Worm (Caenorhabditis elegans) whole organism, L4 larva: ENCODE measurements around the gene EGAP1.1.

Experiments used
- F37D6.2 ChIP-seq: sonication (generic microtip); optimal IDR thresholded peaks from 2 replicates; lab custom pipeline; 2016; ENCODE audit warnings: mild to moderate bottlenecking, missing genetic modification characterization, missing compliant biosample characterization
- T26A8.4 ChIP-seq: fragments of 200-800 bp; sonication (Bioruptor generic); IDR thresholded peaks from 2 replicates; pipeline ENCODE4 v1.3.6; 2022; ENCODE audit warnings: missing genetic modification characterization, missing compliant biosample characterization
- Y75B8A.6 ChIP-seq: fragments of 200-800 bp; sonication (Bioruptor generic); IDR thresholded peaks from 2 replicates; pipeline ENCODE4 v1.3.6; 2022; ENCODE audit warnings: missing genetic modification reagents, missing genetic modification characterization, missing compliant biosample characterization
- aha-1 ChIP-seq: fragments of 150-350 bp; peaks from one replicate; lab custom pipeline; 2014; ENCODE audit warnings: missing biosample characterization, missing genetic modification characterization
- ceh-44 ChIP-seq: fragments of 200-800 bp; sonication (Bioruptor generic); IDR thresholded peaks from 2 replicates; pipeline ENCODE4 v1.3.6; 2022; ENCODE audit warnings: missing genetic modification reagents, missing genetic modification characterization, missing compliant biosample characterization
- ceh-62 ChIP-seq: sonication (generic microtip); optimal IDR thresholded peaks from 2 replicates; lab custom pipeline; 2017; ENCODE audit warnings: missing biosample characterization, missing genetic modification characterization
- daf-12 ChIP-seq: fragments of 150-350 bp; optimal IDR thresholded peaks from 2 replicates; lab custom pipeline; 2014; ENCODE audit warnings: missing biosample characterization, missing genetic modification reagents, missing genetic modification characterization
- daf-8 ChIP-seq: fragments of 200-800 bp; sonication (Bioruptor generic); IDR thresholded peaks from 2 replicates; pipeline ENCODE4 v1.3.6; 2022; ENCODE audit warnings: missing genetic modification characterization, missing compliant biosample characterization
- egl-27 ChIP-seq: sonication (generic microtip); optimal IDR thresholded peaks from 3 replicates; lab custom pipeline; 2017; ENCODE audit warnings: missing biosample characterization, missing genetic modification reagents, missing genetic modification characterization
- egl-43 ChIP-seq: fragments of 200-800 bp; sonication (Bioruptor generic); IDR thresholded peaks from 2 replicates; pipeline ENCODE4 v1.3.6; 2022; ENCODE audit warnings: missing genetic modification reagents, missing genetic modification characterization, missing compliant biosample characterization
- fos-1 ChIP-seq: fragments of 150-350 bp; optimal IDR thresholded peaks from 2 replicates; lab custom pipeline; 2014; ENCODE audit warnings: missing biosample characterization, missing genetic modification characterization
- hif-1 ChIP-seq, 2 experiments: sonication (generic microtip); optimal IDR thresholded peaks; 2 replicates each; lab custom pipeline; 2016 to 2017; ENCODE audit warnings: missing compliant biosample characterization in 2 of 2, missing genetic modification characterization in 2 of 2, missing genetic modification reagents in 2 of 2, missing genotype in 2 of 2, mild to moderate bottlenecking in 1 of 2
- hlh-11 ChIP-seq: fragments of 200-800 bp; sonication (Bioruptor generic); optimal IDR thresholded peaks from 2 replicates; lab custom pipeline; 2018; ENCODE audit warnings: mild to moderate bottlenecking, missing genetic modification characterization, missing compliant biosample characterization
- hlh-30 ChIP-seq: sonication (generic microtip); optimal IDR thresholded peaks from 2 replicates; lab custom pipeline; 2017; ENCODE audit warnings: antibody characterized with exemption, mild to moderate bottlenecking, missing genetic modification characterization, missing compliant biosample characterization; ENCODE audit not compliant: insufficient read depth
- jun-1 ChIP-seq: fragments of 150-350 bp; optimal IDR thresholded peaks from 2 replicates; lab custom pipeline; 2014; ENCODE audit warnings: missing biosample characterization, missing genetic modification reagents, missing genetic modification characterization
- lin-38 ChIP-seq: fragments of 200-800 bp; sonication (Bioruptor generic); IDR thresholded peaks from 2 replicates; pipeline ENCODE4 v1.3.6; 2022; ENCODE audit warnings: missing genetic modification reagents, missing genetic modification characterization, missing compliant biosample characterization
- lir-3 ChIP-seq: sonication (generic microtip); optimal IDR thresholded peaks from 2 replicates; lab custom pipeline; 2016; ENCODE audit warnings: mild to moderate bottlenecking, missing genetic modification characterization, missing compliant biosample characterization
- madf-9 ChIP-seq: fragments of 200-800 bp; sonication (Bioruptor generic); conservative IDR thresholded peaks from 2 replicates; pipeline ENCODE4 v1.3.6; 2022; ENCODE audit warnings: missing genetic modification reagents, missing genetic modification characterization, missing compliant biosample characterization
- mdl-1 ChIP-seq, 2 experiments: fragments of 150-350 bp in 1 of 2; sonication (generic microtip) in 1 of 2; optimal IDR thresholded peaks; 2 replicates each; lab custom pipeline; 2014 to 2017; ENCODE audit warnings: missing biosample characterization in 2 of 2, missing genetic modification characterization in 2 of 2
- mxl-3 ChIP-seq: fragments of 200-800 bp; sonication (Bioruptor generic); optimal IDR thresholded peaks from 2 replicates; lab custom pipeline; 2018; ENCODE audit warnings: mild to moderate bottlenecking, missing genetic modification characterization, missing compliant biosample characterization
- nhr-10 ChIP-seq: fragments of 150-350 bp; optimal IDR thresholded peaks from 2 replicates; lab custom pipeline; 2014; ENCODE audit warnings: missing biosample characterization, missing genetic modification characterization
- nhr-111 ChIP-seq: fragments of 200-800 bp; sonication (Bioruptor generic); optimal IDR thresholded peaks from 2 replicates; lab custom pipeline; 2018; ENCODE audit warnings: mild to moderate bottlenecking, missing genetic modification characterization, missing compliant biosample characterization
- nhr-25 ChIP-seq: sonication (generic microtip); optimal IDR thresholded peaks from 2 replicates; lab custom pipeline; 2017; ENCODE audit warnings: missing genetic modification characterization, mild to moderate bottlenecking, missing compliant biosample characterization, antibody characterized with exemption, moderate library complexity, borderline replicate concordance; ENCODE audit not compliant: insufficient read depth
- nhr-28 ChIP-seq: fragments of 150-350 bp; optimal IDR thresholded peaks from 2 replicates; lab custom pipeline; 2014; ENCODE audit warnings: missing biosample characterization, missing genetic modification characterization
- nhr-6 ChIP-seq: fragments of 150-350 bp; optimal IDR thresholded peaks from 2 replicates; lab custom pipeline; 2014; ENCODE audit warnings: missing biosample characterization, missing genetic modification characterization
- php-3 ChIP-seq: fragments of 200-800 bp; sonication (Bioruptor generic); IDR thresholded peaks from 2 replicates; pipeline ENCODE4 v1.3.6; 2022; ENCODE audit warnings: missing genetic modification reagents, missing genetic modification characterization, missing compliant biosample characterization
- rbr-2 ChIP-seq: sonication (generic microtip); optimal IDR thresholded peaks from 2 replicates; lab custom pipeline; 2016; ENCODE audit warnings: missing genotype, missing genetic modification characterization, missing compliant biosample characterization
- saeg-2 ChIP-seq: fragments of 200-800 bp; sonication (Bioruptor generic); IDR thresholded peaks from 2 replicates; pipeline ENCODE4 v1.3.6; 2022; ENCODE audit warnings: missing genetic modification reagents, missing genetic modification characterization, missing compliant biosample characterization
- set-16 ChIP-seq: fragments of 200-800 bp; sonication (Bioruptor generic); IDR thresholded peaks from 2 replicates; pipeline ENCODE4 v1.3.6; 2022; ENCODE audit warnings: missing genetic modification reagents, missing genetic modification characterization, missing compliant biosample characterization
- skn-1 ChIP-seq: fragments of 150-350 bp; optimal IDR thresholded peaks from 2 replicates; lab custom pipeline; 2014; ENCODE audit warnings: missing biosample characterization, missing genetic modification characterization
- snpc-1.2 ChIP-seq: fragments of 200-800 bp; sonication (Bioruptor generic); IDR thresholded peaks from 2 replicates; pipeline ENCODE4 v1.3.6; 2022; ENCODE audit warnings: missing genetic modification reagents, missing genetic modification characterization, missing compliant biosample characterization
- unc-130 ChIP-seq: sonication (generic microtip); optimal IDR thresholded peaks from 2 replicates; lab custom pipeline; 2016; ENCODE audit warnings: missing genetic modification reagents, missing genetic modification characterization, missing compliant biosample characterization
- zag-1 ChIP-seq: fragments of 150-350 bp; optimal IDR thresholded peaks from 2 replicates; lab custom pipeline; 2014; ENCODE audit warnings: missing biosample characterization, missing genetic modification characterization
- zfp-2 ChIP-seq: sonication (generic microtip); optimal IDR thresholded peaks from 2 replicates; lab custom pipeline; 2016; ENCODE audit warnings: mild to moderate bottlenecking, missing genetic modification characterization, missing compliant biosample characterization
- zip-11 ChIP-seq: fragments of 200-800 bp; sonication (Bioruptor generic); IDR thresholded peaks from 2 replicates; pipeline ENCODE4 v1.3.6; 2022; ENCODE audit warnings: missing genetic modification characterization, missing compliant biosample characterization

The EGAP1.1 gene

ce11 chrIII:5936992-5937391, at the start of gene EGAP1.1:
Gene EGAP1.1 (minus strand): TSS chrIII:5937220.
- no peak for TF ChIP-seq daf-8
- no peak for TF ChIP-seq egl-43 (GFP tag; lab: Robert Waterston, UW)
- no peak for TF ChIP-seq hlh-11
- no peak for TF ChIP-seq T26A8.4 (GFP tag; lab: Robert Waterston, UW)
- TF ChIP-seq hlh-30 = peak; percentile 74
- no peak for TF ChIP-seq snpc-1.2
- peak; percentile 70 for TF ChIP-seq aha-1
- TF ChIP-seq rbr-2 (tag; lab: Kevin White, UChicago) = no peak
- TF ChIP-seq set-16 = no peak
- no peak for TF ChIP-seq nhr-6 (tag; lab: Kevin White, UChicago)
- TF ChIP-seq ceh-62 (tag; lab: Kevin White, UChicago) = no peak
- no peak for TF ChIP-seq mxl-3

- no peak for TF ChIP-seq daf-8
- no peak for TF ChIP-seq F37D6.2 (tag; lab: Kevin White, UChicago)
- no peak for TF ChIP-seq fos-1 (tag; lab: Kevin White, UChicago)
These were observed 48.3 kb upstream of the EGAP1.1 start, which contains the start of gene T04C9.3 for ce11 chrIII:5985340-5985739. Gene T04C9.3 (plus strand): TSS chrIII:5985640.

- peak; percentile 22 for TF ChIP-seq nhr-25 (tag; lab: Kevin White, UChicago)
- TF ChIP-seq aha-1 = peak; percentile 66
- TF ChIP-seq mdl-1 (tag; optimal IDR thresholded peaks at IDR 0.05; lab: Kevin White, UChicago) = no peak
- TF ChIP-seq nhr-28 (tag; lab: Kevin White, UChicago) = peak; percentile 14
- TF ChIP-seq nhr-6 (tag; lab: Kevin White, UChicago) = no peak
- no peak for TF ChIP-seq lin-38 (GFP tag; lab: Robert Waterston, UW)
- TF ChIP-seq hlh-30 = peak; percentile 29
These were observed 45.9 kb upstream of the EGAP1.1 start for ce11 chrIII:5982753-5983390.

DNA sequence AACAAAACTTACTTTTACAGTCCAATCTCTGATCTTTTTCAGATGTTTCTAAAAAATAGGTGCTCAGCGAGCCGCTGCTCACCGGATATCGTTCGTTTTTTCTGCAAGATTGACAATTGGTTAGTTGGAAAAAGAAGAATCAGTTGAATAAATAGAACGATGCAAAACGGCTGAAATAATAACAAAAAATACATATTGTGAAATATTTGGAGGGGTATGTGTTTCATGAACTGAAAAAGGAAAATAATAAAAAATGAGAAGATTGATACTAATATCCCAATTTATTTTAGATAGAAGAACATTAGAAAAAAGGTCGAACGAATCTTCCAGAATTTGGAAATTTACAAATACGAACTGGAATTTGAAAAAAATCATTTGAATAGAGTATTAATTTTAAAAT, 45.0 kb upstream of the EGAP1.1 start, which contains the start of gene frm-2:
TSS of gene frm-2 (minus strand) at position 101 of the 400 bp plus-strand sequence.
- no peak for TF ChIP-seq zfp-2 (tag; lab: Kevin White, UChicago)
- no peak for TF ChIP-seq zip-11 (GFP tag; lab: Robert Waterston, UW)
- no peak for TF ChIP-seq Y75B8A.6
- no peak for TF ChIP-seq daf-12 (tag; lab: Kevin White, UChicago)
- TF ChIP-seq jun-1 (tag; lab: Kevin White, UChicago) = no peak
- no peak for TF ChIP-seq madf-9 (GFP tag; lab: Robert Waterston, UW)
- TF ChIP-seq nhr-25 (tag; lab: Kevin White, UChicago) = no peak
- no peak for TF ChIP-seq hif-1 (tag; optimal IDR thresholded peaks at IDR 0.05; lab: Kevin White, UChicago)
- no peak for TF ChIP-seq skn-1 (tag; lab: Kevin White, UChicago)
- TF ChIP-seq zag-1 (tag; lab: Kevin White, UChicago) = no peak
- no peak for TF ChIP-seq hlh-30
- no peak for TF ChIP-seq egl-27
- TF ChIP-seq lir-3 (tag; lab: Kevin White, UChicago) = no peak
- TF ChIP-seq nhr-111 (GFP tag; lab: Kevin White, UChicago) = no peak
- no peak for TF ChIP-seq ceh-44 (GFP tag; lab: Robert Waterston, UW)
- TF ChIP-seq unc-130 = no peak
- no peak for TF ChIP-seq php-3 (GFP tag; lab: Robert Waterston, UW)
- TF ChIP-seq saeg-2 = no peak
- no peak for TF ChIP-seq nhr-10
